Worm (Caenorhabditis elegans) whole organism, L4 larva: Measurements from ENCODE around the gene clec-38.

Source experiments
- F26F4.8 ChIP-seq: fragments of 200-800 bp; sonication (Bioruptor generic); conservative IDR thresholded peaks from 2 replicates; pipeline ENCODE4 v1.3.6; 2022; ENCODE audit warnings: missing genetic modification characterization, missing compliant biosample characterization
- Y75B8A.6 ChIP-seq: fragments of 200-800 bp; sonication (Bioruptor generic); IDR thresholded peaks from 2 replicates; pipeline ENCODE4 v1.3.6; 2022; ENCODE audit warnings: missing genetic modification reagents, missing genetic modification characterization, missing compliant biosample characterization
- aha-1 ChIP-seq: fragments of 150-350 bp; peaks from one replicate; lab custom pipeline; 2014; ENCODE audit warnings: missing biosample characterization, missing genetic modification characterization
- aly-2 ChIP-seq: sonication (generic microtip); optimal IDR thresholded peaks from 2 replicates; lab custom pipeline; 2018; ENCODE audit warnings: missing biosample characterization, missing genetic modification characterization
- daf-19 ChIP-seq: fragments of 200-800 bp; sonication (Bioruptor generic); conservative IDR thresholded peaks from 2 replicates; pipeline ENCODE4 v1.3.6; 2022; ENCODE audit warnings: missing genetic modification characterization, missing compliant biosample characterization
- dmd-6 ChIP-seq: fragments of 200-800 bp; sonication (Bioruptor generic); IDR thresholded peaks from 2 replicates; pipeline ENCODE4 v1.3.6; 2022; ENCODE audit warnings: missing genetic modification reagents, missing genetic modification characterization, missing compliant biosample characterization
- dpl-1 ChIP-seq: fragments of 150-350 bp; optimal IDR thresholded peaks from 2 replicates; lab custom pipeline; 2014; ENCODE audit warnings: missing biosample characterization, missing genetic modification reagents, missing genetic modification characterization
- duxl-1 ChIP-seq: sonication (generic microtip); optimal IDR thresholded peaks from 2 replicates; lab custom pipeline; 2016; ENCODE audit warnings: mild to moderate bottlenecking, missing genetic modification characterization, moderate library complexity, missing compliant biosample characterization; ENCODE audit not compliant: poor library complexity
- dve-1 ChIP-seq: sonication (generic microtip); optimal IDR thresholded peaks from 2 replicates; lab custom pipeline; 2017; ENCODE audit warnings: antibody characterized with exemption, mild to moderate bottlenecking, missing genetic modification characterization, missing compliant biosample characterization; ENCODE audit not compliant: insufficient read depth
- fkh-10 ChIP-seq: fragments of 150-350 bp; optimal IDR thresholded peaks from 2 replicates; lab custom pipeline; 2014; ENCODE audit warnings: missing biosample characterization, missing genetic modification reagents, missing genetic modification characterization
- hmg-1.1 ChIP-seq: fragments of 200-800 bp; sonication (Bioruptor generic); IDR thresholded peaks from 2 replicates; pipeline ENCODE4 v1.3.6; 2022; ENCODE audit warnings: missing genetic modification reagents, missing genetic modification characterization, missing compliant biosample characterization
- lim-7 ChIP-seq: fragments of 200-800 bp; sonication (Bioruptor generic); IDR thresholded peaks from 2 replicates; pipeline ENCODE4 v1.3.6; 2022; ENCODE audit warnings: missing genetic modification characterization, missing compliant biosample characterization
- lin-15B ChIP-seq: fragments of 150-350 bp; sonication (generic microtip); optimal IDR thresholded peaks from 3 replicates; lab custom pipeline; 2014; ENCODE audit warnings: missing biosample characterization, missing genetic modification characterization
- lin-29 ChIP-seq: fragments of 200-800 bp; sonication (Bioruptor generic); IDR thresholded peaks from 2 replicates; pipeline ENCODE4 v1.3.6; 2022; ENCODE audit warnings: missing genetic modification reagents, missing genetic modification characterization, missing compliant biosample characterization
- lir-3 ChIP-seq: sonication (generic microtip); optimal IDR thresholded peaks from 2 replicates; lab custom pipeline; 2016; ENCODE audit warnings: mild to moderate bottlenecking, missing genetic modification characterization, missing compliant biosample characterization
- madf-9 ChIP-seq: fragments of 200-800 bp; sonication (Bioruptor generic); conservative IDR thresholded peaks from 2 replicates; pipeline ENCODE4 v1.3.6; 2022; ENCODE audit warnings: missing genetic modification reagents, missing genetic modification characterization, missing compliant biosample characterization
- mdl-1 ChIP-seq, 2 experiments: fragments of 150-350 bp in 1 of 2; sonication (generic microtip) in 1 of 2; optimal IDR thresholded peaks; 2 replicates each; lab custom pipeline; 2014 to 2017; ENCODE audit warnings: missing biosample characterization in 2 of 2, missing genetic modification characterization in 2 of 2
- mep-1 ChIP-seq: fragments of 150-350 bp; sonication (generic microtip); optimal IDR thresholded peaks from 3 replicates; lab custom pipeline; 2014; ENCODE audit warnings: missing biosample characterization, missing genetic modification characterization
- mxl-2 ChIP-seq: fragments of 200-800 bp; sonication (Bioruptor generic); conservative IDR thresholded peaks from 2 replicates; pipeline ENCODE4 v1.3.6; 2022; ENCODE audit warnings: missing genetic modification reagents, missing genetic modification characterization, missing compliant biosample characterization
- nhr-28 ChIP-seq: fragments of 150-350 bp; optimal IDR thresholded peaks from 2 replicates; lab custom pipeline; 2014; ENCODE audit warnings: missing biosample characterization, missing genetic modification characterization
- nhr-42 ChIP-seq: fragments of 200-800 bp; sonication (Bioruptor generic); IDR thresholded peaks from 2 replicates; pipeline ENCODE4 v1.3.6; 2022; ENCODE audit warnings: missing genetic modification characterization, missing compliant biosample characterization
- nhr-48 ChIP-seq: sonication (generic microtip); optimal IDR thresholded peaks from 2 replicates; lab custom pipeline; 2016; ENCODE audit warnings: mild to moderate bottlenecking, missing genetic modification characterization, missing compliant biosample characterization
- nhr-76 ChIP-seq: fragments of 150-350 bp; optimal IDR thresholded peaks from 2 replicates; lab custom pipeline; 2014; ENCODE audit warnings: missing biosample characterization, missing genetic modification characterization
- pha-4 ChIP-seq, 2 experiments: fragments of 150-350 bp in 1 of 2; fragments of 200-800 bp in 1 of 2; sonication (Bioruptor generic) in 1 of 2; IDR thresholded peaks in 1 of 2; optimal IDR thresholded peaks in 1 of 2; 2 replicates each; pipeline versions ENCODE4 v1.3.6 to Lab custom; 2014 to 2022; ENCODE audit warnings: missing genetic modification characterization in 2 of 2, missing genetic modification reagents in 2 of 2, missing biosample characterization in 1 of 2, missing compliant biosample characterization in 1 of 2
- rbr-2 ChIP-seq: sonication (generic microtip); optimal IDR thresholded peaks from 2 replicates; lab custom pipeline; 2016; ENCODE audit warnings: missing genotype, missing genetic modification characterization, missing compliant biosample characterization
- set-16 ChIP-seq: fragments of 200-800 bp; sonication (Bioruptor generic); IDR thresholded peaks from 2 replicates; pipeline ENCODE4 v1.3.6; 2022; ENCODE audit warnings: missing genetic modification reagents, missing genetic modification characterization, missing compliant biosample characterization
- snpc-1.2 ChIP-seq: fragments of 200-800 bp; sonication (Bioruptor generic); IDR thresholded peaks from 2 replicates; pipeline ENCODE4 v1.3.6; 2022; ENCODE audit warnings: missing genetic modification reagents, missing genetic modification characterization, missing compliant biosample characterization
- tra-1 ChIP-seq: fragments of 200-800 bp; sonication (Bioruptor generic); IDR thresholded peaks from 2 replicates; pipeline ENCODE4 v1.3.6; 2022; ENCODE audit warnings: missing genetic modification reagents, missing genetic modification characterization, missing compliant biosample characterization
- unc-39 ChIP-seq: sonication (generic microtip); optimal IDR thresholded peaks from 2 replicates; lab custom pipeline; 2017; ENCODE audit warnings: missing biosample characterization, missing genetic modification characterization
- unc-62 ChIP-seq, 3 experiments: fragments of 150-350 bp in 1 of 3; sonication (generic microtip); optimal IDR thresholded peaks in 2 of 3; peaks in 1 of 3; 1 replicate in 1 of 3; 2 replicates in 2 of 3; lab custom pipeline; 2014 to 2017; ENCODE audit warnings: missing biosample characterization in 3 of 3, missing genetic modification characterization in 3 of 3, missing genetic modification reagents in 3 of 3, missing genotype in 1 of 3
- zag-1 ChIP-seq: fragments of 150-350 bp; optimal IDR thresholded peaks from 2 replicates; lab custom pipeline; 2014; ENCODE audit warnings: missing biosample characterization, missing genetic modification characterization
- zfp-2 ChIP-seq: sonication (generic microtip); optimal IDR thresholded peaks from 2 replicates; lab custom pipeline; 2016; ENCODE audit warnings: mild to moderate bottlenecking, missing genetic modification characterization, missing compliant biosample characterization
- zip-11 ChIP-seq: fragments of 200-800 bp; sonication (Bioruptor generic); IDR thresholded peaks from 2 replicates; pipeline ENCODE4 v1.3.6; 2022; ENCODE audit warnings: missing genetic modification characterization, missing compliant biosample characterization
- zip-2 ChIP-seq: fragments of 150-350 bp; optimal IDR thresholded peaks from 2 replicates; lab custom pipeline; 2014; ENCODE audit warnings: missing biosample characterization, missing genetic modification characterization
- ztf-11 ChIP-seq: fragments of 150-350 bp; optimal IDR thresholded peaks from 2 replicates; lab custom pipeline; 2014; ENCODE audit warnings: missing biosample characterization, missing genetic modification characterization
- ztf-7 ChIP-seq: fragments of 150-350 bp; optimal IDR thresholded peaks from 2 replicates; lab custom pipeline; 2014; ENCODE audit warnings: missing biosample characterization, missing genetic modification characterization

clec-38 gene

DNA sequence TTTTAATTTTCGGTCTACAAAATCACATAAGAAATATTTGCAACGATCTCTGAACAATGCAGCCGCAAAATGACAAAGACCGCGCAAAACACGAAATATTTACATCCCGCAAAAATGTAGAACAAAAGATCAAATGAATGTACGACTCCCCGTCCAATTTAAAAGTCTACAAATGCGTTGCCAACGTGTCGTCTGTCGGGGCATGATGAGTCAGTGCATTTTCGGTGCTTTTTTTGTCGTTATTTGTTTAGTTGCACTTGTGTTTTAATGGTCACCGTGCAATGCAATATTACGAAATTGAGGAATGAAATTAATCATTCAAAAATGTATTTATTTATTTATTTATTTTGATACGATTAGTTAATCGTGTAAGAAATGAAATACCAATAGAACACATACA is 10.8 kb downstream of the clec-38 start:
- no peak for TF ChIP-seq pha-4 (GFP tag; IDR thresholded peaks at IDR 0.05; lab: Robert Waterston, UW)
- TF ChIP-seq pha-4 (tag; optimal IDR thresholded peaks at IDR 0.05; lab: Kevin White, UChicago) = peak; percentile 81
- peak; percentile 7 for TF ChIP-seq nhr-48 (tag; lab: Kevin White, UChicago)
- no peak for TF ChIP-seq zip-2
- TF ChIP-seq dmd-6 (GFP tag; lab: Robert Waterston, UW) = peak; percentile 22; the same call in 1 of the 2 replicates
- TF ChIP-seq madf-9 (GFP tag; lab: Robert Waterston, UW) = no peak
- no peak for TF ChIP-seq ztf-7 (tag; lab: Kevin White, UChicago)
- no peak for TF ChIP-seq tra-1
- TF ChIP-seq zag-1 (tag; lab: Kevin White, UChicago) = no peak

DNA sequence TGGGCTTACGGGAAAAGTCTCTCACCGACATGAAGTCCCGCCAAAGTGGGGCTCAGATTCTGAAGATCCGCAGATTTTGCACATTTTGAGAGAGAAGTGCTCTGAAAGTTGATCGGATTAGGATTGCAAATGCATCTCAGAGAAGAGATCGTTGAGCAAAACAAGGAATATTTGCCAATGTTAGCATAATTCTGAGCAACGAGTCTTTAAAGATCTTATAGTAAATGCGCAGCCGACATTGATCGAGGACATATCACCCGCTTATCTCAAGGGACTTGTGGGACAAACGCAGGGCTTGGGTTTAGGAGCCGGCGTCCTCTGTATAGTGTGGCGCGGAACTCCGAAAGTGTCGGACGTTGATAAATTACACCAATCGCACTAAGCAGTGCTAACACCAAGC is 11.7 kb downstream of the clec-38 start, which contains the start of gene nhr-112:
Gene nhr-112, minus strand, starts transcription at position 101 of the 400 bp plus-strand sequence.
- TF ChIP-seq unc-62 (GFP tag; optimal IDR thresholded peaks at IDR 0.05 in 1 of 2; lab: Kevin White, UChicago) (peak in 1 of 2 experiments; percentile 90), unc-62 (tag; optimal IDR thresholded peaks at IDR 0.05; lab: Kevin White, UChicago) (no peak), set-16 (GFP tag; lab: Robert Waterston, UW) (no peak)

DNA sequence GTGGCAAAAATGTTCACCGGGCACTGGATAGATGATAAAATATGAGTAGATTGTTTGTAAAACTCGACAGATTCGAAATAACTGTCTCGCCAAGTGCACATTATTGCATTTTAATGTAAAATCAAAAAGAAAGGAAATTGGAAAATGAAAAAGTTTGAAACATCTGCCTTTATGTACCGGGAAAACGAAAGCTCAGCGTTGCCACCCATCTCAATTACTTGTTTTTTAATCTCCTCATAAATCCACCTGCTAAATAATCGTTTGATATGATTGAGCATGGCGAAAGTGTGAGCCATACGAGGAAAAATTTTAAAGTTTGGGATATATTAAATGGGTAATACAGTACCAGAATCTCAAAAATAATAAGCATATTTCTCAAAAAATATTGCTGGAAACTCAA is 18.8 kb downstream of the clec-38 start, which contains the start of gene srh-137:
Gene srh-137, minus strand, starts transcription at position 101 of the 400 bp plus-strand sequence.
- no peak for TF ChIP-seq lin-15B (tag; lab: Kevin White, UChicago)
- TF ChIP-seq fkh-10 = no peak
- TF ChIP-seq aly-2 (tag; lab: Kevin White, UChicago) = no peak
- no peak for TF ChIP-seq dpl-1 (GFP tag; lab: Kevin White, UChicago)
- TF ChIP-seq, all 104 proteins: peak for 0

DNA sequence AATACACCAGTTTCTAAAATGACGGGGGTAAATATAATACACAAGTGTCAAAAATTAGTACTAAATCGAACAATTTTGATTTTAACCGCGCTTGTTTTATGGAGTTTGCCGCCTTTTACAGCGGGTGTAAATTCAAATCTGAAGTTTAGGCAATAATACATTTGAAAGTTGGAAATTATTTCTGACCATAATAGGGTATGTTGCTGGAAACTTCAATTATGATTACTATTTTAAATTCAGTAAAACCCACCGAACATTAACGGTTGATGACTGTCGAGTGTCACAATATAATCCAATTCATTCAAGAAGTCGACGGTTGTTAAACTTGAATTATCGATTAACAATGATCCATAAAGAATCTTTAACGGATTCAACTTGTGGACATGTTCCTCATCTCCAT is 21.6 kb downstream of the clec-38 start:
- TF ChIP-seq unc-62 (GFP tag; optimal IDR thresholded peaks at IDR 0.05 in 1 of 2; lab: Kevin White, UChicago) = peak in 1 of 2 experiments; percentile 93
- no peak for TF ChIP-seq unc-62 (tag; optimal IDR thresholded peaks at IDR 0.05; lab: Kevin White, UChicago)
- TF ChIP-seq lir-3 (tag; lab: Kevin White, UChicago) = no peak
- peak; percentile 22 for TF ChIP-seq aha-1

DNA sequence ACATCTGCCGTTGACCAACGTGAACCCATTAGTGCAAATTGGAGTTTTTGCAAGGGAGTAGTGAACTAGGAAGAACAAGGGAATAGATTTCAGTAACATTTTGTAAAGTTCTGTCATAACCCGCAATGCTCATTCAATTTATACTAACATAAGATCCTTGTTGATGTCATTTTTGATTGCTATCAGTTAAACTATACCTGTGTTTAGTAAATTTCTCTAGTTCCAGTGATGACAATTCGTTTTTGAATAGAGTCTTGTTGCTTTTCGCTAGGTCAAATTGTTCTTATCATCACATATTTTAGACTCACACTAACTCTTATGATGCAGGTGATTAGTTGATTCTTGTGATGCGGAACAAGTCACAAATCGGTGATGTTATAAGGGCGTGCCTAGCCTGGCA is 28.9 kb downstream of the clec-38 start, which contains the start of gene clec-9:
Gene clec-9, minus strand, starts transcription at position 101 of the 400 bp plus-strand sequence.
- TF ChIP-seq Y75B8A.6 (GFP tag; lab: Robert Waterston, UW) (no peak), F26F4.8 (GFP tag; lab: Robert Waterston, UW) (no peak), mdl-1 (tag; optimal IDR thresholded peaks at IDR 0.05; lab: Kevin White, UChicago) (no peak), daf-19 (GFP tag; lab: Robert Waterston, UW) (no peak), rbr-2 (tag; lab: Kevin White, UChicago) (no peak), unc-39 (tag; lab: Kevin White, UChicago) (no peak), duxl-1 (tag; lab: Kevin White, UChicago) (no peak), snpc-1.2 (no peak), lim-7 (GFP tag; lab: Robert Waterston, UW) (no peak), nhr-28 (tag; lab: Kevin White, UChicago) (no peak), mxl-2 (GFP tag; lab: Robert Waterston, UW) (no peak), hmg-1.1 (GFP tag; lab: Robert Waterston, UW) (no peak), ztf-11 (tag; lab: Kevin White, UChicago) (no peak), mep-1 (tag; lab: Kevin White, UChicago) (no peak), zfp-2 (tag; lab: Kevin White, UChicago) (no peak), zip-11 (GFP tag; lab: Robert Waterston, UW) (no peak), dve-1 (no peak), nhr-76 (tag; lab: Kevin White, UChicago) (no peak), lin-29 (GFP tag; lab: Robert Waterston, UW) (no peak), nhr-42 (GFP tag; lab: Robert Waterston, UW) (no peak)
